Worm (Caenorhabditis elegans) whole organism, L4 larva: ENCODE measurements around the gene M01H9.3.

ENCODE experiments used
- F10B5.3 ChIP-seq: sonication (generic microtip); optimal IDR thresholded peaks from 2 replicates; lab custom pipeline; 2016; ENCODE audit warnings: mild to moderate bottlenecking, missing genetic modification characterization, missing compliant biosample characterization
- F26F4.8 ChIP-seq: fragments of 200-800 bp; sonication (Bioruptor generic); conservative IDR thresholded peaks from 2 replicates; pipeline ENCODE4 v1.3.6; 2022; ENCODE audit warnings: missing genetic modification characterization, missing compliant biosample characterization
- F44E2.7 ChIP-seq: fragments of 200-800 bp; sonication (Bioruptor generic); IDR thresholded peaks from 2 replicates; pipeline ENCODE4 v2.1.2; 2022; ENCODE audit warnings: missing genetic modification characterization, missing compliant biosample characterization
- R02D3.7 ChIP-seq: fragments of 150-350 bp; sonication (generic microtip); optimal IDR thresholded peaks from 3 replicates; lab custom pipeline; 2014; ENCODE audit warnings: missing biosample characterization, missing genetic modification characterization
- T26A8.4 ChIP-seq: fragments of 200-800 bp; sonication (Bioruptor generic); IDR thresholded peaks from 2 replicates; pipeline ENCODE4 v1.3.6; 2022; ENCODE audit warnings: missing genetic modification characterization, missing compliant biosample characterization
- Y105C5A.15 ChIP-seq: fragments of 200-800 bp; sonication (Bioruptor generic); IDR thresholded peaks from 2 replicates; pipeline ENCODE4 v1.3.6; 2022; ENCODE audit warnings: missing genetic modification characterization, missing compliant biosample characterization
- Y75B8A.6 ChIP-seq: fragments of 200-800 bp; sonication (Bioruptor generic); IDR thresholded peaks from 2 replicates; pipeline ENCODE4 v1.3.6; 2022; ENCODE audit warnings: missing genetic modification reagents, missing genetic modification characterization, missing compliant biosample characterization
- ZK337.2 ChIP-seq: fragments of 200-800 bp; sonication (Bioruptor generic); IDR thresholded peaks from 2 replicates; pipeline ENCODE4 v1.3.6; 2022; ENCODE audit warnings: missing genetic modification reagents, missing genetic modification characterization, missing compliant biosample characterization
- aha-1 ChIP-seq: fragments of 150-350 bp; peaks from one replicate; lab custom pipeline; 2014; ENCODE audit warnings: missing biosample characterization, missing genetic modification characterization
- arid-1 ChIP-seq: fragments of 200-800 bp; sonication (Bioruptor generic); conservative IDR thresholded peaks from 2 replicates; pipeline ENCODE4 v1.3.6; 2022; ENCODE audit warnings: missing genetic modification reagents, missing genetic modification characterization, missing compliant biosample characterization
- ceh-20 ChIP-seq: fragments of 200-800 bp; sonication (Bioruptor generic); IDR thresholded peaks from 2 replicates; pipeline ENCODE4 v1.3.6; 2022; ENCODE audit warnings: missing genetic modification reagents, missing genetic modification characterization, missing compliant biosample characterization
- ceh-32 ChIP-seq: sonication (generic microtip); optimal IDR thresholded peaks from 2 replicates; lab custom pipeline; 2016; ENCODE audit warnings: mild to moderate bottlenecking, missing genetic modification characterization, missing compliant biosample characterization; ENCODE audit not compliant: poor library complexity
- dmd-9 ChIP-seq: fragments of 200-800 bp; sonication (Bioruptor generic); IDR thresholded peaks from 2 replicates; pipeline ENCODE4 v1.3.6; 2022; ENCODE audit warnings: missing genetic modification reagents, missing genetic modification characterization, missing compliant biosample characterization
- duxl-1 ChIP-seq: sonication (generic microtip); optimal IDR thresholded peaks from 2 replicates; lab custom pipeline; 2016; ENCODE audit warnings: mild to moderate bottlenecking, missing genetic modification characterization, moderate library complexity, missing compliant biosample characterization; ENCODE audit not compliant: poor library complexity
- dve-1 ChIP-seq: sonication (generic microtip); optimal IDR thresholded peaks from 2 replicates; lab custom pipeline; 2017; ENCODE audit warnings: antibody characterized with exemption, mild to moderate bottlenecking, missing genetic modification characterization, missing compliant biosample characterization; ENCODE audit not compliant: insufficient read depth
- egl-27 ChIP-seq: sonication (generic microtip); optimal IDR thresholded peaks from 3 replicates; lab custom pipeline; 2017; ENCODE audit warnings: missing biosample characterization, missing genetic modification reagents, missing genetic modification characterization
- gei-8 ChIP-seq: fragments of 200-800 bp; sonication (Bioruptor generic); optimal IDR thresholded peaks from 2 replicates; lab custom pipeline; 2018; ENCODE audit warnings: mild to moderate bottlenecking, missing genetic modification characterization, missing compliant biosample characterization
- hlh-30 ChIP-seq: sonication (generic microtip); optimal IDR thresholded peaks from 2 replicates; lab custom pipeline; 2017; ENCODE audit warnings: antibody characterized with exemption, mild to moderate bottlenecking, missing genetic modification characterization, missing compliant biosample characterization; ENCODE audit not compliant: insufficient read depth
- jun-1 ChIP-seq: fragments of 150-350 bp; optimal IDR thresholded peaks from 2 replicates; lab custom pipeline; 2014; ENCODE audit warnings: missing biosample characterization, missing genetic modification reagents, missing genetic modification characterization
- lim-7 ChIP-seq: fragments of 200-800 bp; sonication (Bioruptor generic); IDR thresholded peaks from 2 replicates; pipeline ENCODE4 v1.3.6; 2022; ENCODE audit warnings: missing genetic modification characterization, missing compliant biosample characterization
- lin-1 ChIP-seq: fragments of 200-800 bp; sonication (Bioruptor generic); IDR thresholded peaks from 2 replicates; pipeline ENCODE4 v1.3.6; 2022; ENCODE audit warnings: missing genetic modification reagents, missing genetic modification characterization, missing compliant biosample characterization
- lin-15B ChIP-seq: fragments of 150-350 bp; sonication (generic microtip); optimal IDR thresholded peaks from 3 replicates; lab custom pipeline; 2014; ENCODE audit warnings: missing biosample characterization, missing genetic modification characterization
- lin-29 ChIP-seq: fragments of 200-800 bp; sonication (Bioruptor generic); IDR thresholded peaks from 2 replicates; pipeline ENCODE4 v1.3.6; 2022; ENCODE audit warnings: missing genetic modification reagents, missing genetic modification characterization, missing compliant biosample characterization
- lin-39 ChIP-seq: fragments of 150-350 bp; optimal IDR thresholded peaks from 2 replicates; lab custom pipeline; 2014; ENCODE audit warnings: missing biosample characterization, missing genetic modification reagents, missing genetic modification characterization
- lsy-2 ChIP-seq, 2 experiments: fragments of 150-350 bp in 1 of 2; sonication (generic microtip) in 1 of 2; optimal IDR thresholded peaks; 2 replicates each; lab custom pipeline; 2014 to 2017; ENCODE audit warnings: missing biosample characterization in 2 of 2, missing genetic modification characterization in 2 of 2
- mdt-29 ChIP-seq: fragments of 200-800 bp; sonication (Bioruptor generic); IDR thresholded peaks from 2 replicates; pipeline ENCODE4 v1.3.6; 2022; ENCODE audit warnings: missing genetic modification reagents, missing genetic modification characterization, missing compliant biosample characterization
- mep-1 ChIP-seq: fragments of 150-350 bp; sonication (generic microtip); optimal IDR thresholded peaks from 3 replicates; lab custom pipeline; 2014; ENCODE audit warnings: missing biosample characterization, missing genetic modification characterization
- mes-2 ChIP-seq: sonication (generic microtip); optimal IDR thresholded peaks from 2 replicates; lab custom pipeline; 2016; ENCODE audit warnings: missing genotype, mild to moderate bottlenecking, missing genetic modification characterization, missing compliant biosample characterization; ENCODE audit not compliant: poor library complexity, severe bottlenecking
- nhr-10 ChIP-seq: fragments of 150-350 bp; optimal IDR thresholded peaks from 2 replicates; lab custom pipeline; 2014; ENCODE audit warnings: missing biosample characterization, missing genetic modification characterization
- nhr-11 ChIP-seq: fragments of 150-350 bp; optimal IDR thresholded peaks from 2 replicates; lab custom pipeline; 2014; ENCODE audit warnings: missing biosample characterization, missing genetic modification characterization
- nhr-25 ChIP-seq: sonication (generic microtip); optimal IDR thresholded peaks from 2 replicates; lab custom pipeline; 2017; ENCODE audit warnings: missing genetic modification characterization, mild to moderate bottlenecking, missing compliant biosample characterization, antibody characterized with exemption, moderate library complexity, borderline replicate concordance; ENCODE audit not compliant: insufficient read depth
- nhr-28 ChIP-seq: fragments of 150-350 bp; optimal IDR thresholded peaks from 2 replicates; lab custom pipeline; 2014; ENCODE audit warnings: missing biosample characterization, missing genetic modification characterization
- nhr-41 ChIP-seq: fragments of 200-800 bp; sonication (Bioruptor generic); IDR thresholded peaks from 2 replicates; pipeline ENCODE4 v1.3.6; 2022; ENCODE audit warnings: missing genetic modification reagents, missing genetic modification characterization, missing compliant biosample characterization
- nhr-6 ChIP-seq: fragments of 150-350 bp; optimal IDR thresholded peaks from 2 replicates; lab custom pipeline; 2014; ENCODE audit warnings: missing biosample characterization, missing genetic modification characterization
- nhr-77 ChIP-seq: fragments of 150-350 bp; optimal IDR thresholded peaks from 2 replicates; lab custom pipeline; 2014; ENCODE audit warnings: missing biosample characterization, missing genetic modification characterization
- pqm-1 ChIP-seq: sonication (generic microtip); optimal IDR thresholded peaks from 2 replicates; lab custom pipeline; 2017; ENCODE audit warnings: missing biosample characterization, missing genetic modification characterization
- rbr-2 ChIP-seq: sonication (generic microtip); optimal IDR thresholded peaks from 2 replicates; lab custom pipeline; 2016; ENCODE audit warnings: missing genotype, missing genetic modification characterization, missing compliant biosample characterization
- saeg-2 ChIP-seq: fragments of 200-800 bp; sonication (Bioruptor generic); IDR thresholded peaks from 2 replicates; pipeline ENCODE4 v1.3.6; 2022; ENCODE audit warnings: missing genetic modification reagents, missing genetic modification characterization, missing compliant biosample characterization
- sdz-12 ChIP-seq: fragments of 200-800 bp; sonication (Bioruptor generic); optimal IDR thresholded peaks from 2 replicates; lab custom pipeline; 2018; ENCODE audit warnings: mild to moderate bottlenecking, missing genetic modification characterization, missing compliant biosample characterization
- tra-1 ChIP-seq: fragments of 200-800 bp; sonication (Bioruptor generic); IDR thresholded peaks from 2 replicates; pipeline ENCODE4 v1.3.6; 2022; ENCODE audit warnings: missing genetic modification reagents, missing genetic modification characterization, missing compliant biosample characterization
- unc-130 ChIP-seq: sonication (generic microtip); optimal IDR thresholded peaks from 2 replicates; lab custom pipeline; 2016; ENCODE audit warnings: missing genetic modification reagents, missing genetic modification characterization, missing compliant biosample characterization
- unc-62 ChIP-seq, 3 experiments: fragments of 150-350 bp in 1 of 3; sonication (generic microtip); optimal IDR thresholded peaks in 2 of 3; peaks in 1 of 3; 1 replicate in 1 of 3; 2 replicates in 2 of 3; lab custom pipeline; 2014 to 2017; ENCODE audit warnings: missing biosample characterization in 3 of 3, missing genetic modification characterization in 3 of 3, missing genetic modification reagents in 3 of 3, missing genotype in 1 of 3
- vab-7 ChIP-seq: fragments of 200-800 bp; sonication (Bioruptor generic); IDR thresholded peaks from 2 replicates; pipeline ENCODE4 v1.3.6; 2022; ENCODE audit warnings: missing genetic modification reagents, missing genetic modification characterization, missing compliant biosample characterization
- zag-1 ChIP-seq: fragments of 150-350 bp; optimal IDR thresholded peaks from 2 replicates; lab custom pipeline; 2014; ENCODE audit warnings: missing biosample characterization, missing genetic modification characterization
- zfp-3 ChIP-seq: fragments of 200-800 bp; sonication (Bioruptor generic); conservative IDR thresholded peaks from 2 replicates; pipeline ENCODE4 v1.3.6; 2022; ENCODE audit warnings: missing genetic modification reagents, missing genetic modification characterization, missing compliant biosample characterization
- zip-11 ChIP-seq: fragments of 200-800 bp; sonication (Bioruptor generic); IDR thresholded peaks from 2 replicates; pipeline ENCODE4 v1.3.6; 2022; ENCODE audit warnings: missing genetic modification characterization, missing compliant biosample characterization
- ztf-11 ChIP-seq: fragments of 150-350 bp; optimal IDR thresholded peaks from 2 replicates; lab custom pipeline; 2014; ENCODE audit warnings: missing biosample characterization, missing genetic modification characterization
- ztf-7 ChIP-seq: fragments of 150-350 bp; optimal IDR thresholded peaks from 2 replicates; lab custom pipeline; 2014; ENCODE audit warnings: missing biosample characterization, missing genetic modification characterization

Gene M01H9.3

ce11 chrIV:4446884-4447283 lies 30.0 kb downstream of the M01H9.3 start (continued):
- peak in 1 of 2 experiments; percentile 67 for TF ChIP-seq unc-62 (GFP tag; optimal IDR thresholded peaks at IDR 0.05 in 1 of 2; lab: Kevin White, UChicago)
- TF ChIP-seq unc-62 (tag; optimal IDR thresholded peaks at IDR 0.05; lab: Kevin White, UChicago), result no peak
- no peak for TF ChIP-seq Y75B8A.6 (GFP tag; lab: Robert Waterston, UW)
- TF ChIP-seq gei-8 (GFP tag; lab: Kevin White, UChicago), result no peak
- no peak for TF ChIP-seq sdz-12 (GFP tag; lab: Kevin White, UChicago)
- no peak for TF ChIP-seq F10B5.3 (tag; lab: Kevin White, UChicago)
- TF ChIP-seq mes-2, result peak; percentile 50
- no peak for TF ChIP-seq rbr-2 (tag; lab: Kevin White, UChicago)
- TF ChIP-seq mep-1 (tag; lab: Kevin White, UChicago), result peak; percentile 46
- no peak for TF ChIP-seq ceh-32 (tag; lab: Kevin White, UChicago)
- no peak for TF ChIP-seq lin-15B (tag; lab: Kevin White, UChicago)
- TF ChIP-seq ceh-20 (GFP tag; lab: Robert Waterston, UW), result no peak
- TF ChIP-seq jun-1 (tag; lab: Kevin White, UChicago), result no peak
- TF ChIP-seq zfp-3, result no peak
- no peak for TF ChIP-seq vab-7 (GFP tag; lab: Robert Waterston, UW)
- peak; percentile 63 for TF ChIP-seq hlh-30 (tag; lab: Kevin White, UChicago)
- no peak for TF ChIP-seq aha-1 (tag; lab: Kevin White, UChicago)
- TF ChIP-seq zag-1 (tag; lab: Kevin White, UChicago), result no peak
- 0 out of 2 replicates have a peak, but pooled peaks have one; percentile 10 for TF ChIP-seq T26A8.4 (GFP tag; lab: Robert Waterston, UW)

ce11 chrIV:4445711-4446290 lies 31.1 kb downstream of the M01H9.3 start, which contains the start of the genes wapl-1 and htz-1:
Gene wapl-1 (minus strand): TSS chrIV:4445740.
Gene htz-1 (plus strand): TSS chrIV:4446216.
- TF ChIP-seq egl-27 (tag; lab: Kevin White, UChicago), result no peak
- no peak for TF ChIP-seq ceh-32 (tag; lab: Kevin White, UChicago)
- peak; percentile 98 for TF ChIP-seq T26A8.4 (GFP tag; lab: Robert Waterston, UW)
- TF ChIP-seq ceh-20 (GFP tag; lab: Robert Waterston, UW), result peak; percentile 93
- TF ChIP-seq lin-39 (tag; lab: Kevin White, UChicago), result no peak
- no peak for TF ChIP-seq zip-11 (GFP tag; lab: Robert Waterston, UW)
- TF ChIP-seq saeg-2 (GFP tag; lab: Robert Waterston, UW), result peak; percentile 88
- TF ChIP-seq duxl-1 (tag; lab: Kevin White, UChicago), result peak; percentile 87
- TF ChIP-seq tra-1 (GFP tag; lab: Robert Waterston, UW), result peak; percentile 45; the same call in 1 of the 2 replicates
- TF ChIP-seq R02D3.7, result peak; percentile 93
- TF ChIP-seq nhr-25 (tag; lab: Kevin White, UChicago), result peak; percentile 88
- peak; percentile 48; the same call in 1 of the 2 replicates for TF ChIP-seq lin-1 (GFP tag; lab: Robert Waterston, UW)
- no peak for TF ChIP-seq Y105C5A.15 (GFP tag; lab: Robert Waterston, UW)
- TF ChIP-seq lin-29 (GFP tag; lab: Robert Waterston, UW), result peak; percentile 71
- TF ChIP-seq ztf-7, result no peak
- peak; percentile 84 for TF ChIP-seq unc-130 (GFP tag; lab: Kevin White, UChicago)
- TF ChIP-seq nhr-41 (GFP tag; lab: Robert Waterston, UW), result no peak
- no peak for TF ChIP-seq F44E2.7 (GFP tag; lab: Robert Waterston, UW)
- no peak for TF ChIP-seq F26F4.8
- TF ChIP-seq nhr-10, result no peak
- peak; percentile 88 for TF ChIP-seq dmd-9 (GFP tag; lab: Robert Waterston, UW)
- TF ChIP-seq ZK337.2 (GFP tag; lab: Robert Waterston, UW), result no peak
- TF ChIP-seq nhr-28 (tag; lab: Kevin White, UChicago), result peak; percentile 80
- peak; percentile 31 for TF ChIP-seq gei-8 (GFP tag; lab: Kevin White, UChicago)
- TF ChIP-seq arid-1 (GFP tag; lab: Robert Waterston, UW), result peak; percentile 87
- TF ChIP-seq lin-15B (tag; lab: Kevin White, UChicago), result peak; percentile 76
- TF ChIP-seq pqm-1, result no peak
- peak; percentile 100 for TF ChIP-seq aha-1 (tag; lab: Kevin White, UChicago)
- TF ChIP-seq nhr-77, result peak; percentile 91
- TF ChIP-seq mdt-29 (GFP tag; lab: Robert Waterston, UW), result peak; percentile 84
- peak; percentile 98 to 99 for TF ChIP-seq lsy-2 (tag; optimal IDR thresholded peaks at IDR 0.05; lab: Kevin White, UChicago)
- TF ChIP-seq nhr-11, result peak; percentile 97
- TF ChIP-seq lim-7 (GFP tag; lab: Robert Waterston, UW), result no peak
- peak; percentile 97 for TF ChIP-seq nhr-6 (tag; lab: Kevin White, UChicago)
- peak; percentile 98 for TF ChIP-seq dve-1 (tag; lab: Kevin White, UChicago)
- TF ChIP-seq ztf-11 (tag; lab: Kevin White, UChicago), result no peak
